Worm (Caenorhabditis elegans): ENCODE results near the gene ulp-1.
A peak's percentile ranks its signal among the peaks of the same experiment; 100 is the strongest.

ulp-1 gene

DNA sequence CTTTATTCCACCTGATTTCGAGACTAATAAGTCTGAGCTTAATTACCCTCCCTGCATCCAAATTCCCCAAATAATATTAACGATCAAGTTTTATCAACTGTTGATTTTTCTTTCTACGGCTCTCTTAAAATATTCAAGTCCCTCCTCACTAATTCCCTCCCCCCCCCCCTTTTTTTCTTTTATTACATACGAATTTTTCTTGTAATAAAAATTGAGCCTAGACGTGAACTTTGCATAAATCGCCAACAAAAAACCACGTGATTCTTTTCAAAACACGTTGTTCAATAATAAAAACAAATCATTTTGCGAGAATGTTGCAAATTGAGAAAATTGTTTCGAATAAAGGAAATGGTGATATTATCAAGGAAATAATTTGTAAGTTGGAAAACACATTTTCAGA, 18.8 kb upstream of the ulp-1 start, which contains the start of gene K10D2.8:
Gene K10D2.8 (plus strand): TSS at position 301 of the 400 bp plus-strand sequence.
- TF ChIP-seq eyg-1 (tag; optimal IDR thresholded peaks at IDR 0.05) (no peak), ceh-18 (tag; optimal IDR thresholded peaks at IDR 0.05) (no peak), lin-11 (tag; optimal IDR thresholded peaks at IDR 0.05) (no peak), fax-1 (tag; optimal IDR thresholded peaks at IDR 0.05) (no peak), ceh-6 (GFP tag; optimal IDR thresholded peaks at IDR 0.05) (no peak), ceh-45 (GFP tag; IDR thresholded peaks at IDR 0.05) (no peak), fkh-6 (tag; optimal IDR thresholded peaks at IDR 0.05) (no peak), ahr-1 (tag; optimal IDR thresholded peaks at IDR 0.05) (no peak), ztf-16 (tag; optimal IDR thresholded peaks at IDR 0.05) (no peak), madf-2 (tag; optimal IDR thresholded peaks at IDR 0.05) (no peak), sox-4 (tag; optimal IDR thresholded peaks at IDR 0.05) (no peak), hlh-6 (tag; optimal IDR thresholded peaks at IDR 0.05) (no peak), unc-86 (tag; optimal IDR thresholded peaks at IDR 0.05) (no peak)

DNA sequence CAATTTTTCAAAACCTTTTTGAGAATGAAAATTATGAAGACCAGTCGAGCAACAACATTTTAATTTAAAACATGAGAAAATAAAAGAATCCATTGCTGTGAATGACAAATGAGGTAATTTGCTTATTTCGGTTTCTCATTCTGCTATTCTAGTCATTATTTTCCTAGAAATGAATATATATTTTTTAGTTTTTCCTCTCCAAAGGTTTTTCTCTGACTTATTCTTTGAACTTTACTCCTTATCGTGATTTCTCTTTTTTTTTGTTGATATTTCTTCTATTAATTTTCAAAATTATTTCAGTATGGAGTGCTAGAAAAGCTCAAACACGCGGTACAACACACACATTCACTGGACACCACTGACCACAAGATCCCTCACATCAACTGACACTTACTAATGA, 16.0 kb upstream of the ulp-1 start, which contains the start of gene pup-2:
Gene pup-2 (plus strand): TSS at position 301 of the 400 bp plus-strand sequence.
- no peak for TF ChIP-seq fkh-6 (tag; optimal IDR thresholded peaks at IDR 0.05)
- no peak for TF ChIP-seq hlh-6 (tag; optimal IDR thresholded peaks at IDR 0.05)
- TF ChIP-seq tbx-7 (tag; optimal IDR thresholded peaks at IDR 0.05), result no peak
- TF ChIP-seq zip-5 (tag; optimal IDR thresholded peaks at IDR 0.05), result no peak
- no peak for TF ChIP-seq odd-2 (tag; optimal IDR thresholded peaks at IDR 0.05)
- TF ChIP-seq F13H6.1 (tag; optimal IDR thresholded peaks at IDR 0.05), result no peak
- no peak for TF ChIP-seq unc-42 (tag; optimal IDR thresholded peaks at IDR 0.05)
- no peak for TF ChIP-seq Y22D7AL.16 (tag; optimal IDR thresholded peaks at IDR 0.05)
- TF ChIP-seq ceh-2 (tag; optimal IDR thresholded peaks at IDR 0.05), result no peak
- no peak for TF ChIP-seq eyg-1 (tag; optimal IDR thresholded peaks at IDR 0.05)
- TF ChIP-seq pha-4 (tag; optimal IDR thresholded peaks at IDR 0.05), result no peak

DNA sequence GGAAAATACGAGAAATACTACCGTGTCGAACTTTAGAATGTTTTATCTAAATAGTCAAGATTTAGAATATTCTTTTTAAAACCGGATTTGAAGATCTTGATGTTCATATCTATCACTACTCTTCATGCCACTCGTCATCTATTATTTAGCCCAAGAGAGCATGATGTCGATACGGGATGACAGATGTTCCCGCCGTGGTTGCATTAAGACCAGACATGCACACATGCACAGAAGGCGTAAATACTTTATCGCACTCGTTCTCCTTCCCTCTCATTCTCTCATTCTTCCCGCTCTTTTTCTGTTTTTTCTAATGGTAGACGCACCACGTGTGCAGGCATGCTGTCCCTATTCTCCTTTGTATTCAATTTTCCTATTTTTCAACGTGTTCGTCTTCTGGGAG, 13.8 kb upstream of the ulp-1 start:
- TF ChIP-seq hlh-8 (tag; optimal IDR thresholded peaks at IDR 0.05) (peak; percentile 40), pat-9 (tag; optimal IDR thresholded peaks at IDR 0.05) (no peak), hlh-30 (tag; optimal IDR thresholded peaks at IDR 0.05; ENCODE audit: insufficient read depth) (peak; percentile 50), unc-42 (tag; optimal IDR thresholded peaks at IDR 0.05) (peak; percentile 33), eyg-1 (tag; optimal IDR thresholded peaks at IDR 0.05) (no peak)

- TF ChIP-seq ceh-48 (tag; optimal IDR thresholded peaks at IDR 0.05) (no peak), tbx-2 (tag; optimal IDR thresholded peaks at IDR 0.05) (no peak), fkh-6 (tag; optimal IDR thresholded peaks at IDR 0.05) (no peak), ceh-19 (GFP tag; optimal IDR thresholded peaks at IDR 0.05) (no peak), madf-2 (tag; optimal IDR thresholded peaks at IDR 0.05) (no peak), pax-1 (tag; optimal IDR thresholded peaks at IDR 0.05) (no peak), fax-1 (tag; optimal IDR thresholded peaks at IDR 0.05) (no peak), sox-4 (tag; optimal IDR thresholded peaks at IDR 0.05) (no peak), zip-5 (tag; optimal IDR thresholded peaks at IDR 0.05) (no peak), ceh-6 (GFP tag; optimal IDR thresholded peaks at IDR 0.05) (no peak), fkh-10 (GFP tag; optimal IDR thresholded peaks at IDR 0.05) (no peak), npax-4 (tag; optimal IDR thresholded peaks at IDR 0.05) (no peak), ceh-9 (tag; optimal IDR thresholded peaks at IDR 0.05) (no peak), unc-55 (GFP tag; optimal IDR thresholded peaks at IDR 0.05) (no peak), mec-3 (tag; optimal IDR thresholded peaks at IDR 0.05; ENCODE audit: borderline replicate concordance) (no peak), C08G9.2 (tag; optimal IDR thresholded peaks at IDR 0.05) (no peak), ttx-3 (tag; optimal IDR thresholded peaks at IDR 0.05) (no peak), sdc-2 (tag; optimal IDR thresholded peaks at IDR 0.05) (no peak), C38D4.7 (GFP tag; optimal IDR thresholded peaks at IDR 0.05) (no peak), syd-9 (tag; optimal IDR thresholded peaks at IDR 0.05) (no peak)
These were observed 12.0 kb upstream of the ulp-1 start for ce11 chrIII:5181641-5182040.

Data from whole organism, late embryonic.